Worm (Caenorhabditis elegans) whole organism, mixed stage, embryonic: Measurements from ENCODE around the gene C46C2.2.

Experiments
- ham-2 ChIP-seq: fragments of 200-800 bp; sonication (Bioruptor generic); optimal IDR thresholded peaks from 2 replicates; lab custom pipeline; 2018; ENCODE audit warnings: mild to moderate bottlenecking, missing genetic modification characterization, missing compliant biosample characterization
- pha-4 ChIP-seq: fragments of 150-350 bp; optimal IDR thresholded peaks from 2 replicates; lab custom pipeline; 2018; ENCODE audit warnings: missing biosample characterization, missing genetic modification reagents, missing genetic modification characterization
- unc-62 ChIP-seq: fragments of 150-350 bp; optimal IDR thresholded peaks from 2 replicates; lab custom pipeline; 2014; ENCODE audit warnings: missing biosample characterization, missing genetic modification reagents, missing genetic modification characterization

ce11 chrIV:9269796-9270195, 52.3 kb downstream of the C46C2.2 start, which contains the start of gene flh-3:
- TF ChIP-seq pha-4 (tag; lab: Kevin White, UChicago) (no peak), unc-62 (GFP tag; lab: Kevin White, UChicago) (no peak), ham-2 (GFP tag; lab: Kevin White, UChicago) (no peak)
